Fruit fly (Drosophila melanogaster) whole organism, embryonic: ENCODE measurements around the gene DCTN1-p150.

Experiments
- Bdp1 ChIP-seq: fragments of 200-800 bp; sonication (Bioruptor generic); optimal IDR thresholded peaks from 3 replicates; lab custom pipeline; 2016; ENCODE audit warnings: missing biosample characterization, missing genetic modification characterization
- CG11504 ChIP-seq: fragments of 200-800 bp; sonication (Bioruptor generic); optimal IDR thresholded peaks from 3 replicates; lab custom pipeline; 2019; ENCODE audit warnings: missing biosample characterization, mild to moderate bottlenecking, missing genetic modification characterization, moderate library complexity
- CG11695 ChIP-seq: fragments of 200-800 bp; sonication (Bioruptor generic); IDR thresholded peaks from 3 replicates; pipeline ENCODE4 v1.3.6; 2022; ENCODE audit warnings: missing biosample characterization, missing genetic modification characterization
- CG15479 ChIP-seq: fragments of 200-800 bp; sonication (Bioruptor generic); optimal IDR thresholded peaks from 3 replicates; lab custom pipeline; 2019; ENCODE audit warnings: missing biosample characterization, mild to moderate bottlenecking, missing genetic modification characterization, moderate library complexity
- CG16813 ChIP-seq: fragments of 200-800 bp; sonication (Bioruptor generic); IDR thresholded peaks from 3 replicates; pipeline ENCODE4 v1.3.6; 2022; ENCODE audit warnings: missing biosample characterization, missing genetic modification characterization; ENCODE audit not compliant: partially characterized antibody
- CG2199 ChIP-seq: fragments of 200-800 bp; sonication (Bioruptor generic); IDR thresholded peaks from 3 replicates; pipeline ENCODE4 v1.3.6; 2022; ENCODE audit warnings: missing biosample characterization, missing genetic modification characterization
- CG2712 ChIP-seq: fragments of 200-800 bp; optimal IDR thresholded peaks from 3 replicates; lab custom pipeline; 2019; ENCODE audit warnings: missing biosample characterization, mild to moderate bottlenecking, missing genetic modification characterization, moderate library complexity
- CG32532 ChIP-seq: fragments of 200-800 bp; sonication (Bioruptor generic); IDR thresholded peaks from 2 replicates; pipeline ENCODE4 v1.3.6; 2022; ENCODE audit warnings: missing biosample characterization, missing genetic modification characterization
- CG5245 ChIP-seq: fragments of 200-800 bp; sonication (Bioruptor generic); optimal IDR thresholded peaks from 3 replicates; lab custom pipeline; 2016; ENCODE audit warnings: missing biosample characterization, missing genetic modification characterization
- CG7987 ChIP-seq: fragments of 200-800 bp; sonication (Bioruptor generic); optimal IDR thresholded peaks from 2 replicates; lab custom pipeline; 2018; ENCODE audit warnings: missing biosample characterization, mild to moderate bottlenecking, missing genetic modification characterization, moderate library complexity
- CG8290 ChIP-seq, 3 experiments: fragments of 200-800 bp; sonication (Bioruptor generic); optimal IDR thresholded peaks; 2 replicates each; lab custom pipeline; 2016 to 2019; ENCODE audit warnings: missing biosample characterization in 3 of 3, missing genetic modification characterization in 3 of 3, mild to moderate bottlenecking in 2 of 3, moderate library complexity in 1 of 3
- CG9876 ChIP-seq: fragments of 200-800 bp; sonication (Bioruptor generic); optimal IDR thresholded peaks from 2 replicates; lab custom pipeline; 2016; ENCODE audit warnings: missing biosample characterization, missing genetic modification characterization
- D ChIP-seq, 2 experiments: fragments of 200-800 bp in 1 of 2; fragments of >200 bp in 1 of 2; sonication (Bioruptor generic) in 1 of 2; optimal IDR thresholded peaks; 2 replicates in 1 of 2; 3 replicates in 1 of 2; lab custom pipeline; 2017; ENCODE audit warnings: mild to moderate bottlenecking in 1 of 2, missing biosample characterization in 1 of 2, missing genetic modification characterization in 1 of 2, missing genetic modification reagents in 1 of 2
- Deaf1 ChIP-seq: fragments of 200-800 bp; optimal IDR thresholded peaks from 3 replicates; lab custom pipeline; 2019; ENCODE audit warnings: missing biosample characterization, mild to moderate bottlenecking, missing genetic modification characterization, moderate library complexity
- Dll ChIP-seq: fragments of 200-800 bp; sonication (Bioruptor generic); IDR thresholded peaks from 4 replicates; pipeline ENCODE4 v1.3.6; 2022; ENCODE audit warnings: missing biosample characterization, missing genetic modification characterization; ENCODE audit not compliant: partially characterized antibody
- Drgx ChIP-seq: fragments of 200-800 bp; sonication (Bioruptor generic); IDR thresholded peaks from 2 replicates; pipeline ENCODE4 v1.3.6; 2022; ENCODE audit warnings: missing biosample characterization, missing genetic modification characterization
- Elba2 ChIP-seq: fragments of 200-800 bp; sonication (Bioruptor generic); optimal IDR thresholded peaks from 3 replicates; lab custom pipeline; 2016; ENCODE audit warnings: missing biosample characterization, missing genetic modification characterization
- Fer3 ChIP-seq: fragments of 200-800 bp; sonication (Bioruptor generic); optimal IDR thresholded peaks from 2 replicates; lab custom pipeline; 2018; ENCODE audit warnings: missing biosample characterization, mild to moderate bottlenecking, missing genetic modification characterization, moderate library complexity
- Hmx ChIP-seq: fragments of 200-800 bp; sonication (Bioruptor generic); optimal IDR thresholded peaks from 2 replicates; lab custom pipeline; 2016; ENCODE audit warnings: missing biosample characterization, missing genetic modification characterization
- Hr39 ChIP-seq: fragments of >200 bp; optimal IDR thresholded peaks from 2 replicates; lab custom pipeline; 2017
- Kr ChIP-seq: fragments of 200-800 bp; sonication (Bioruptor generic); optimal IDR thresholded peaks from 2 replicates; lab custom pipeline; 2017; ENCODE audit warnings: missing biosample characterization, mild to moderate bottlenecking, missing genetic modification characterization
- Mrtf ChIP-seq: fragments of 200-800 bp; sonication (Bioruptor generic); IDR thresholded peaks from 3 replicates; pipeline ENCODE4 v1.3.6; 2022; ENCODE audit warnings: missing biosample characterization, missing genetic modification characterization
- Nf-YA ChIP-seq: fragments of 200-800 bp; sonication (Bioruptor generic); IDR thresholded peaks from 2 replicates; pipeline ENCODE4 v1.3.6; 2022; ENCODE audit warnings: missing biosample characterization, missing genetic modification characterization
- Optix ChIP-seq: fragments of 200-800 bp; sonication (Bioruptor generic); IDR thresholded peaks from 3 replicates; pipeline ENCODE4 v1.3.6; 2022; ENCODE audit warnings: missing biosample characterization, missing genetic modification characterization
- Pdp1 ChIP-seq, 2 experiments: fragments of 200-800 bp; sonication (Bioruptor generic); optimal IDR thresholded peaks; 3 replicates each; lab custom pipeline; 2016; ENCODE audit warnings: missing biosample characterization in 2 of 2, missing genetic modification characterization in 2 of 2, mild to moderate bottlenecking in 1 of 2, moderate library complexity in 1 of 2
- Taf1 ChIP-seq: fragments of 200-800 bp; sonication (Bioruptor generic); IDR thresholded peaks from 2 replicates; pipeline ENCODE4 v1.3.6; 2022; ENCODE audit warnings: missing biosample characterization, missing genetic modification characterization
- ara ChIP-seq: fragments of 200-800 bp; sonication (Bioruptor generic); IDR thresholded peaks from 2 replicates; pipeline ENCODE4 v1.3.6; 2022; ENCODE audit warnings: missing biosample characterization, missing genetic modification characterization
- ase ChIP-seq: fragments of 200-800 bp; sonication (Bioruptor generic); IDR thresholded peaks from 3 replicates; pipeline ENCODE4 v1.3.6; 2022; ENCODE audit warnings: missing biosample characterization, missing genetic modification characterization
- bab2 ChIP-seq: fragments of 200-800 bp; sonication (Bioruptor generic); optimal IDR thresholded peaks from 2 replicates; lab custom pipeline; 2016; ENCODE audit warnings: missing biosample characterization, missing genetic modification characterization
- chinmo ChIP-seq: fragments of 200-800 bp; sonication (Bioruptor generic); IDR thresholded peaks from 4 replicates; pipeline ENCODE4 v1.3.6; 2022; ENCODE audit warnings: missing biosample characterization, missing genetic modification characterization; ENCODE audit not compliant: partially characterized antibody
- gcm ChIP-seq: fragments of 200-800 bp; sonication (Bioruptor generic); optimal IDR thresholded peaks from 2 replicates; lab custom pipeline; 2019; ENCODE audit warnings: missing biosample characterization, mild to moderate bottlenecking, missing genetic modification characterization, moderate library complexity
- gem ChIP-seq: fragments of 200-800 bp; sonication (Bioruptor generic); optimal IDR thresholded peaks from 2 replicates; lab custom pipeline; 2019; ENCODE audit warnings: missing biosample characterization, mild to moderate bottlenecking, missing genetic modification characterization, moderate library complexity
- gsb ChIP-seq: fragments of 200-800 bp; sonication (Bioruptor generic); IDR thresholded peaks from 2 replicates; pipeline ENCODE4 v1.3.6; 2022; ENCODE audit warnings: missing biosample characterization, missing genetic modification characterization
- h ChIP-seq: fragments of >200 bp; optimal IDR thresholded peaks from 2 replicates; lab custom pipeline; 2017
- jigr1 ChIP-seq: fragments of 200-800 bp; sonication (Bioruptor generic); IDR thresholded peaks from 3 replicates; pipeline ENCODE4 v1.3.6; 2022; ENCODE audit warnings: missing biosample characterization, missing genetic modification characterization
- jumu ChIP-seq: fragments of 200-800 bp; sonication (Bioruptor generic); optimal IDR thresholded peaks from 3 replicates; lab custom pipeline; 2016; ENCODE audit warnings: missing biosample characterization, missing genetic modification characterization
- lilli ChIP-seq: fragments of 200-800 bp; sonication (Bioruptor generic); optimal IDR thresholded peaks from 3 replicates; lab custom pipeline; 2016; ENCODE audit warnings: missing biosample characterization, missing genetic modification characterization
- onecut ChIP-seq: fragments of 200-800 bp; sonication (Bioruptor generic); IDR thresholded peaks from 2 replicates; pipeline ENCODE4 v1.3.6; 2022; ENCODE audit warnings: missing biosample characterization, missing genetic modification characterization
- pan ChIP-seq, 4 experiments: fragments of >200 bp in 3 of 4; fragments of 200-800 bp in 1 of 4; sonication (Bioruptor generic) in 1 of 4; optimal IDR thresholded peaks in 3 of 4; IDR thresholded peaks in 1 of 4; 2 replicates each; pipeline versions ENCODE4 v1.3.6 to Lab custom; 2017 to 2022; ENCODE audit warnings: missing biosample characterization in 2 of 4, missing genetic modification characterization in 2 of 4, mixed read lengths in 1 of 4
- prd ChIP-seq, 3 experiments: fragments of >200 bp in 2 of 3; fragments of 200-800 bp in 1 of 3; sonication (Bioruptor generic) in 1 of 3; optimal IDR thresholded peaks in 2 of 3; IDR thresholded peaks in 1 of 3; 2 replicates in 2 of 3; 3 replicates in 1 of 3; pipeline versions ENCODE4 v1.3.6 to Lab custom; 2017 to 2022; ENCODE audit warnings: missing biosample characterization in 1 of 3, missing genetic modification characterization in 1 of 3
- pum ChIP-seq: fragments of 200-800 bp; sonication (Bioruptor generic); optimal IDR thresholded peaks from 2 replicates; lab custom pipeline; 2016; ENCODE audit warnings: missing biosample characterization, missing genetic modification characterization
- ranshi ChIP-seq: fragments of 200-800 bp; sonication (Bioruptor generic); IDR thresholded peaks from 2 replicates; pipeline ENCODE4 v1.3.6; 2022; ENCODE audit warnings: missing biosample characterization, missing genetic modification characterization
- slp2 ChIP-seq: fragments of 200-800 bp; sonication (Bioruptor generic); optimal IDR thresholded peaks from 2 replicates; lab custom pipeline; 2016; ENCODE audit warnings: missing biosample characterization, missing genetic modification characterization
- sr ChIP-seq: fragments of 200-800 bp; sonication (Bioruptor generic); IDR thresholded peaks from 3 replicates; pipeline ENCODE4 v1.3.6; 2022; ENCODE audit warnings: missing biosample characterization, missing genetic modification characterization
- tgo ChIP-seq: fragments of 200-800 bp; sonication (Bioruptor generic); IDR thresholded peaks from 3 replicates; pipeline ENCODE4 v1.3.6; 2022; ENCODE audit warnings: missing biosample characterization, missing genetic modification characterization
- tio ChIP-seq: fragments of 200-800 bp; sonication (Bioruptor generic); optimal IDR thresholded peaks from 2 replicates; lab custom pipeline; 2017; ENCODE audit warnings: missing biosample characterization, missing genetic modification characterization, inconsistent platforms
- toy ChIP-seq: fragments of 200-800 bp; sonication (Bioruptor generic); IDR thresholded peaks from 2 replicates; pipeline ENCODE4 v1.3.6; 2022; ENCODE audit warnings: missing biosample characterization, missing genetic modification characterization
- unc-4 ChIP-seq: fragments of 200-800 bp; sonication (Bioruptor generic); IDR thresholded peaks from 2 replicates; pipeline ENCODE4 v1.3.6; 2022; ENCODE audit warnings: missing biosample characterization, missing genetic modification characterization; ENCODE audit not compliant: partially characterized antibody

Gene DCTN1-p150

DNA sequence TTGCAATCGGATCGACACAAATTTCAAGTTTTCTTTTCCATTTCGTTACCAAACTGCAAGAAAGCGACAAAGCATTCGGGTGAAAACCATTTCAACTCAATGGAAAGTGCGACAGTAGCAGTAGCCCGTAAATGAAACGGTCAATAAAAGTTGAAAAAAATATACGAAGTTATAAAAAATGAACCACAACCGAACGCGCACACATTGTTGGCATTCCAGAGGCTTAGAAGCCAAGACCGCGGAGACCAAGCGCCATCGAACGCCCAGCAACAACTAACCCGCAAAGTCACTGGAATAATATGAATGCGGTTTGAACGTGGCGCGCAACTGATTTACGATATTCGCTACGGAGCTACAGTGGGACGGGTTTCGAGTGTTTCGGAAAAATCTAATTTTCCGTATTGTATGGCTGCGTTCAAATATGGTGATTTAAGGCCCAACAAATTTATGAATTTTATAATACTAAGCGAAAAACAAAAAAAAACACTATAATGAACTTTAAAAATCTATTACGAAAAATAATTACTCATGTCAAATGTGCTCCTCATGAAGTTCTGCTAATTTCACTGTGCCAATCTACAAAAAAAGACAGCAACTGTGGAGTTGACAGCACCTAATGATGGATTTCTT is 7.0 kb upstream of the DCTN1-p150 start (continued):
- TF ChIP-seq gcm (GFP tag; lab: Kevin White, UChicago) (peak; percentile 11), Kr (GFP tag; lab: Kevin White, UChicago) (no peak), ara (GFP tag; lab: Robert Waterston, UW) (peak; percentile 26; the same call in 1 of the 2 replicates), unc-4 (GFP tag; lab: Robert Waterston, UW) (no peak), ranshi (GFP tag; lab: Robert Waterston, UW) (0 out of 2 replicates have a peak, but pooled peaks have one; percentile 32), Drgx (peak; percentile 74), Bdp1 (GFP tag; lab: Kevin White, UChicago) (no peak), Deaf1 (no peak), gem (tag; lab: Kevin White, UChicago) (peak; percentile 66), onecut (GFP tag; lab: Robert Waterston, UW) (0 out of 2 replicates have a peak, but pooled peaks have one; percentile 28), chinmo (GFP tag; lab: Robert Waterston, UW) (0 out of 4 replicates have a peak, but pooled peaks have one; percentile 28), Dll (GFP tag; lab: Robert Waterston, UW) (no peak), sr (peak; percentile 27; the same call in 1 of the 3 replicates), ase (no peak), slp2 (GFP tag; lab: Kevin White, UChicago) (peak; percentile 23), Elba2 (no peak), Hr39 (lab: Kevin White, UChicago) (no peak), prd (optimal IDR thresholded peaks at IDR 0.05; lab: Kevin White, UChicago) (no peak), prd (GFP tag; IDR thresholded peaks at IDR 0.05; lab: Robert Waterston, UW) (peak; percentile 67), jigr1 (no peak), Mrtf (GFP tag; lab: Robert Waterston, UW) (peak; percentile 58; the same call in 2 of the 3 replicates), CG9876 (GFP tag; lab: Kevin White, UChicago) (no peak), Taf1 (GFP tag; lab: Robert Waterston, UW) (peak; percentile 40; the same call in 1 of the 2 replicates), pan (optimal IDR thresholded peaks at IDR 0.05; lab: Kevin White, UChicago) (no peak), pan (GFP tag; optimal IDR thresholded peaks at IDR 0.05 in 1 of 2, IDR thresholded peaks at IDR 0.05 in 1 of 2) (peak in 1 of 2 experiments; percentile 48), toy (GFP tag; lab: Robert Waterston, UW) (no peak), gsb (GFP tag; lab: Robert Waterston, UW) (peak; percentile 51; the same call in 1 of the 2 replicates), CG8290 (GFP tag; optimal IDR thresholded peaks at IDR 0.05; lab: Kevin White, UChicago) (no peak), CG8290 (tag; optimal IDR thresholded peaks at IDR 0.05; lab: Kevin White, UChicago) (no peak), lilli (GFP tag; lab: Kevin White, UChicago) (peak; percentile 70), tio (GFP tag; lab: Kevin White, UChicago) (peak; percentile 26), CG7987 (GFP tag; lab: Kevin White, UChicago) (no peak), h (lab: Kevin White, UChicago) (no peak), jumu (GFP tag; lab: Kevin White, UChicago) (peak; percentile 56), CG32532 (peak; percentile 31; the same call in 1 of the 2 replicates), CG11504 (tag; lab: Kevin White, UChicago) (peak; percentile 58), Optix (GFP tag; lab: Robert Waterston, UW) (no peak), D (optimal IDR thresholded peaks at IDR 0.05; lab: Kevin White, UChicago) (no peak), D (GFP tag; optimal IDR thresholded peaks at IDR 0.05; lab: Kevin White, UChicago) (no peak), CG16813 (GFP tag; lab: Robert Waterston, UW) (no peak), Hmx (GFP tag; lab: Kevin White, UChicago) (peak; percentile 7), bab2 (GFP tag; lab: Kevin White, UChicago) (peak; percentile 9), CG2199 (GFP tag; lab: Robert Waterston, UW) (0 out of 3 replicates have a peak, but pooled peaks have one; percentile 64), CG15479 (GFP tag; lab: Kevin White, UChicago) (no peak), Fer3 (tag; lab: Kevin White, UChicago) (peak; percentile 51), CG2712 (tag; lab: Kevin White, UChicago) (peak; percentile 68), Pdp1 (GFP tag; optimal IDR thresholded peaks at IDR 0.05; lab: Kevin White, UChicago) (peak in 1 of 2 experiments; percentile 1), CG5245 (GFP tag; lab: Kevin White, UChicago) (no peak), tgo (GFP tag; lab: Robert Waterston, UW) (peak; percentile 44; the same call in 1 of the 3 replicates), Nf-YA (no peak), CG11695 (GFP tag; lab: Robert Waterston, UW) (peak; percentile 45; the same call in 2 of the 3 replicates), pum (peak; percentile 35)
